Worm (Caenorhabditis elegans) whole organism, L4 larva: ENCODE measurements around the gene nmad-1.

Experiments
- R02D3.7 ChIP-seq: fragments of 150-350 bp; sonication (generic microtip); optimal IDR thresholded peaks from 3 replicates; lab custom pipeline; 2014; ENCODE audit warnings: missing biosample characterization, missing genetic modification characterization
- T20F7.1 ChIP-seq: fragments of 200-800 bp; sonication (Bioruptor generic); optimal IDR thresholded peaks from 2 replicates; lab custom pipeline; 2018; ENCODE audit warnings: mild to moderate bottlenecking, missing genetic modification characterization, missing compliant biosample characterization
- Y5F2A.4 ChIP-seq: fragments of 200-800 bp; sonication (Bioruptor generic); optimal IDR thresholded peaks from 2 replicates; lab custom pipeline; 2018; ENCODE audit warnings: mild to moderate bottlenecking, missing genetic modification characterization, missing compliant biosample characterization
- Y75B8A.6 ChIP-seq: fragments of 200-800 bp; sonication (Bioruptor generic); IDR thresholded peaks from 2 replicates; pipeline ENCODE4 v1.3.6; 2022; ENCODE audit warnings: missing genetic modification reagents, missing genetic modification characterization, missing compliant biosample characterization
- ZK546.5 ChIP-seq, 2 experiments: sonication (generic microtip); optimal IDR thresholded peaks; 2 replicates each; lab custom pipeline; 2017; ENCODE audit warnings: missing biosample characterization in 2 of 2, missing genetic modification characterization in 2 of 2
- aly-2 ChIP-seq: sonication (generic microtip); optimal IDR thresholded peaks from 2 replicates; lab custom pipeline; 2018; ENCODE audit warnings: missing biosample characterization, missing genetic modification characterization
- ama-1 ChIP-seq: fragments of 150-350 bp; optimal IDR thresholded peaks from 2 replicates; lab custom pipeline; 2014; ENCODE audit warnings: inconsistent platforms, mixed read lengths
- attf-4 ChIP-seq: sonication (generic microtip); optimal IDR thresholded peaks from 3 replicates; lab custom pipeline; 2017; ENCODE audit warnings: missing biosample characterization, missing genetic modification characterization
- ceh-20 ChIP-seq: fragments of 200-800 bp; sonication (Bioruptor generic); IDR thresholded peaks from 2 replicates; pipeline ENCODE4 v1.3.6; 2022; ENCODE audit warnings: missing genetic modification reagents, missing genetic modification characterization, missing compliant biosample characterization
- ceh-28 ChIP-seq: fragments of 150-350 bp; optimal IDR thresholded peaks from 2 replicates; lab custom pipeline; 2014; ENCODE audit warnings: missing biosample characterization, missing genetic modification reagents, missing genetic modification characterization
- ceh-82 ChIP-seq: sonication (generic microtip); optimal IDR thresholded peaks from 2 replicates; lab custom pipeline; 2017; ENCODE audit warnings: missing biosample characterization, missing genetic modification characterization
- ces-1 ChIP-seq: fragments of 150-350 bp; sonication (generic microtip); optimal IDR thresholded peaks from 4 replicates; lab custom pipeline; 2014; ENCODE audit warnings: missing biosample characterization, missing genetic modification reagents, missing genetic modification characterization
- cey-2 ChIP-seq: sonication (generic microtip); optimal IDR thresholded peaks from 3 replicates; lab custom pipeline; 2017; ENCODE audit warnings: missing genetic modification characterization, mild to moderate bottlenecking, missing compliant biosample characterization, antibody characterized with exemption, borderline replicate concordance; ENCODE audit not compliant: insufficient read depth
- dmd-6 ChIP-seq: fragments of 200-800 bp; sonication (Bioruptor generic); IDR thresholded peaks from 2 replicates; pipeline ENCODE4 v1.3.6; 2022; ENCODE audit warnings: missing genetic modification reagents, missing genetic modification characterization, missing compliant biosample characterization
- dmd-8 ChIP-seq: fragments of 200-800 bp; sonication (Bioruptor generic); IDR thresholded peaks from 2 replicates; pipeline ENCODE4 v1.3.6; 2022; ENCODE audit warnings: missing genetic modification characterization, missing compliant biosample characterization
- dpl-1 ChIP-seq: fragments of 150-350 bp; optimal IDR thresholded peaks from 2 replicates; lab custom pipeline; 2014; ENCODE audit warnings: missing biosample characterization, missing genetic modification reagents, missing genetic modification characterization
- dve-1 ChIP-seq: sonication (generic microtip); optimal IDR thresholded peaks from 2 replicates; lab custom pipeline; 2017; ENCODE audit warnings: antibody characterized with exemption, mild to moderate bottlenecking, missing genetic modification characterization, missing compliant biosample characterization; ENCODE audit not compliant: insufficient read depth
- gei-8 ChIP-seq: fragments of 200-800 bp; sonication (Bioruptor generic); optimal IDR thresholded peaks from 2 replicates; lab custom pipeline; 2018; ENCODE audit warnings: mild to moderate bottlenecking, missing genetic modification characterization, missing compliant biosample characterization
- hlh-11 ChIP-seq: fragments of 200-800 bp; sonication (Bioruptor generic); optimal IDR thresholded peaks from 2 replicates; lab custom pipeline; 2018; ENCODE audit warnings: mild to moderate bottlenecking, missing genetic modification characterization, missing compliant biosample characterization
- hlh-30 ChIP-seq: sonication (generic microtip); optimal IDR thresholded peaks from 2 replicates; lab custom pipeline; 2017; ENCODE audit warnings: antibody characterized with exemption, mild to moderate bottlenecking, missing genetic modification characterization, missing compliant biosample characterization; ENCODE audit not compliant: insufficient read depth
- lim-7 ChIP-seq: fragments of 200-800 bp; sonication (Bioruptor generic); IDR thresholded peaks from 2 replicates; pipeline ENCODE4 v1.3.6; 2022; ENCODE audit warnings: missing genetic modification characterization, missing compliant biosample characterization
- lin-1 ChIP-seq: fragments of 200-800 bp; sonication (Bioruptor generic); IDR thresholded peaks from 2 replicates; pipeline ENCODE4 v1.3.6; 2022; ENCODE audit warnings: missing genetic modification reagents, missing genetic modification characterization, missing compliant biosample characterization
- lin-38 ChIP-seq: fragments of 200-800 bp; sonication (Bioruptor generic); IDR thresholded peaks from 2 replicates; pipeline ENCODE4 v1.3.6; 2022; ENCODE audit warnings: missing genetic modification reagents, missing genetic modification characterization, missing compliant biosample characterization
- lsy-2 ChIP-seq, 2 experiments: fragments of 150-350 bp in 1 of 2; sonication (generic microtip) in 1 of 2; optimal IDR thresholded peaks; 2 replicates each; lab custom pipeline; 2014 to 2017; ENCODE audit warnings: missing biosample characterization in 2 of 2, missing genetic modification characterization in 2 of 2
- mdt-29 ChIP-seq: fragments of 200-800 bp; sonication (Bioruptor generic); IDR thresholded peaks from 2 replicates; pipeline ENCODE4 v1.3.6; 2022; ENCODE audit warnings: missing genetic modification reagents, missing genetic modification characterization, missing compliant biosample characterization
- mep-1 ChIP-seq: fragments of 150-350 bp; sonication (generic microtip); optimal IDR thresholded peaks from 3 replicates; lab custom pipeline; 2014; ENCODE audit warnings: missing biosample characterization, missing genetic modification characterization
- mes-2 ChIP-seq: sonication (generic microtip); optimal IDR thresholded peaks from 2 replicates; lab custom pipeline; 2016; ENCODE audit warnings: missing genotype, mild to moderate bottlenecking, missing genetic modification characterization, missing compliant biosample characterization; ENCODE audit not compliant: poor library complexity, severe bottlenecking
- mxl-2 ChIP-seq: fragments of 200-800 bp; sonication (Bioruptor generic); conservative IDR thresholded peaks from 2 replicates; pipeline ENCODE4 v1.3.6; 2022; ENCODE audit warnings: missing genetic modification reagents, missing genetic modification characterization, missing compliant biosample characterization
- nhr-102 ChIP-seq: sonication (generic microtip); optimal IDR thresholded peaks from 2 replicates; lab custom pipeline; 2016; ENCODE audit warnings: mild to moderate bottlenecking, missing genetic modification characterization, moderate library complexity, missing compliant biosample characterization
- nhr-111 ChIP-seq: fragments of 200-800 bp; sonication (Bioruptor generic); optimal IDR thresholded peaks from 2 replicates; lab custom pipeline; 2018; ENCODE audit warnings: mild to moderate bottlenecking, missing genetic modification characterization, missing compliant biosample characterization
- nhr-237 ChIP-seq: sonication (generic microtip); optimal IDR thresholded peaks from 2 replicates; lab custom pipeline; 2017; ENCODE audit warnings: missing biosample characterization, missing genetic modification characterization
- nhr-41 ChIP-seq: fragments of 200-800 bp; sonication (Bioruptor generic); IDR thresholded peaks from 2 replicates; pipeline ENCODE4 v1.3.6; 2022; ENCODE audit warnings: missing genetic modification reagents, missing genetic modification characterization, missing compliant biosample characterization
- nhr-42 ChIP-seq: fragments of 200-800 bp; sonication (Bioruptor generic); IDR thresholded peaks from 2 replicates; pipeline ENCODE4 v1.3.6; 2022; ENCODE audit warnings: missing genetic modification characterization, missing compliant biosample characterization
- nhr-48 ChIP-seq: sonication (generic microtip); optimal IDR thresholded peaks from 2 replicates; lab custom pipeline; 2016; ENCODE audit warnings: mild to moderate bottlenecking, missing genetic modification characterization, missing compliant biosample characterization
- nhr-77 ChIP-seq: fragments of 150-350 bp; optimal IDR thresholded peaks from 2 replicates; lab custom pipeline; 2014; ENCODE audit warnings: missing biosample characterization, missing genetic modification characterization
- pha-4 ChIP-seq, 2 experiments: fragments of 150-350 bp in 1 of 2; fragments of 200-800 bp in 1 of 2; sonication (Bioruptor generic) in 1 of 2; IDR thresholded peaks in 1 of 2; optimal IDR thresholded peaks in 1 of 2; 2 replicates each; pipeline versions ENCODE4 v1.3.6 to Lab custom; 2014 to 2022; ENCODE audit warnings: missing genetic modification characterization in 2 of 2, missing genetic modification reagents in 2 of 2, missing biosample characterization in 1 of 2, missing compliant biosample characterization in 1 of 2
- php-3 ChIP-seq: fragments of 200-800 bp; sonication (Bioruptor generic); IDR thresholded peaks from 2 replicates; pipeline ENCODE4 v1.3.6; 2022; ENCODE audit warnings: missing genetic modification reagents, missing genetic modification characterization, missing compliant biosample characterization
- rbr-2 ChIP-seq: sonication (generic microtip); optimal IDR thresholded peaks from 2 replicates; lab custom pipeline; 2016; ENCODE audit warnings: missing genotype, missing genetic modification characterization, missing compliant biosample characterization
- saeg-2 ChIP-seq: fragments of 200-800 bp; sonication (Bioruptor generic); IDR thresholded peaks from 2 replicates; pipeline ENCODE4 v1.3.6; 2022; ENCODE audit warnings: missing genetic modification reagents, missing genetic modification characterization, missing compliant biosample characterization
- sdz-12 ChIP-seq: fragments of 200-800 bp; sonication (Bioruptor generic); optimal IDR thresholded peaks from 2 replicates; lab custom pipeline; 2018; ENCODE audit warnings: mild to moderate bottlenecking, missing genetic modification characterization, missing compliant biosample characterization
- set-16 ChIP-seq: fragments of 200-800 bp; sonication (Bioruptor generic); IDR thresholded peaks from 2 replicates; pipeline ENCODE4 v1.3.6; 2022; ENCODE audit warnings: missing genetic modification reagents, missing genetic modification characterization, missing compliant biosample characterization
- spr-1 ChIP-seq: sonication (generic microtip); optimal IDR thresholded peaks from 2 replicates; lab custom pipeline; 2016; ENCODE audit warnings: mild to moderate bottlenecking, missing genetic modification characterization, missing compliant biosample characterization
- tag-97 ChIP-seq: fragments of 200-800 bp; sonication (Bioruptor generic); IDR thresholded peaks from 2 replicates; pipeline ENCODE4 v1.3.6; 2022; ENCODE audit warnings: missing genetic modification characterization, missing compliant biosample characterization
- tra-1 ChIP-seq: fragments of 200-800 bp; sonication (Bioruptor generic); IDR thresholded peaks from 2 replicates; pipeline ENCODE4 v1.3.6; 2022; ENCODE audit warnings: missing genetic modification reagents, missing genetic modification characterization, missing compliant biosample characterization
- unc-130 ChIP-seq: sonication (generic microtip); optimal IDR thresholded peaks from 2 replicates; lab custom pipeline; 2016; ENCODE audit warnings: missing genetic modification reagents, missing genetic modification characterization, missing compliant biosample characterization
- vab-7 ChIP-seq: fragments of 200-800 bp; sonication (Bioruptor generic); IDR thresholded peaks from 2 replicates; pipeline ENCODE4 v1.3.6; 2022; ENCODE audit warnings: missing genetic modification reagents, missing genetic modification characterization, missing compliant biosample characterization
- zfp-3 ChIP-seq: fragments of 200-800 bp; sonication (Bioruptor generic); conservative IDR thresholded peaks from 2 replicates; pipeline ENCODE4 v1.3.6; 2022; ENCODE audit warnings: missing genetic modification reagents, missing genetic modification characterization, missing compliant biosample characterization
- zip-11 ChIP-seq: fragments of 200-800 bp; sonication (Bioruptor generic); IDR thresholded peaks from 2 replicates; pipeline ENCODE4 v1.3.6; 2022; ENCODE audit warnings: missing genetic modification characterization, missing compliant biosample characterization
- zip-2 ChIP-seq: fragments of 150-350 bp; optimal IDR thresholded peaks from 2 replicates; lab custom pipeline; 2014; ENCODE audit warnings: missing biosample characterization, missing genetic modification characterization

nmad-1 gene

ce11 chrIII:5557246-5557819 is 2.6 kb upstream of the nmad-1 start, which contains the start of gene rpc-2 (continued):
- TF ChIP-seq mes-2 (no peak), spr-1 (peak; percentile 24), nhr-41 (GFP tag; lab: Robert Waterston, UW) (no peak), vab-7 (no peak), mxl-2 (GFP tag; lab: Robert Waterston, UW) (no peak), saeg-2 (GFP tag; lab: Robert Waterston, UW) (no peak), dmd-6 (GFP tag; lab: Robert Waterston, UW) (no peak), dmd-8 (GFP tag; lab: Robert Waterston, UW) (0 out of 2 replicates have a peak, but pooled peaks have one; percentile 51), Y75B8A.6 (GFP tag; lab: Robert Waterston, UW) (peak; percentile 16; the same call in 1 of the 2 replicates), ceh-28 (tag; lab: Kevin White, UChicago) (no peak), T20F7.1 (GFP tag; lab: Kevin White, UChicago) (no peak), zip-2 (tag; lab: Kevin White, UChicago) (no peak), zip-11 (GFP tag; lab: Robert Waterston, UW) (no peak), mdt-29 (peak; percentile 49; the same call in 1 of the 2 replicates), ceh-82 (no peak), R02D3.7 (tag; lab: Kevin White, UChicago) (no peak), aly-2 (tag; lab: Kevin White, UChicago) (no peak), zfp-3 (no peak; the same call in 1 of the 2 replicates), lin-1 (no peak), nhr-237 (tag; lab: Kevin White, UChicago) (no peak), ZK546.5 (tag; optimal IDR thresholded peaks at IDR 0.05; lab: Kevin White, UChicago) (no peak), nhr-48 (no peak), cey-2 (no peak), gei-8 (GFP tag; lab: Kevin White, UChicago) (no peak), ama-1 (lab: Kevin White, UChicago) (peak; percentile 33), lim-7 (peak; percentile 18; the same call in 1 of the 2 replicates), attf-4 (no peak)

ce11 chrIII:5553098-5553497 is 1.6 kb downstream of the nmad-1 start:
- peak; percentile 72 for TF ChIP-seq tra-1 (GFP tag; lab: Robert Waterston, UW)
- TF ChIP-seq sdz-12 (GFP tag; lab: Kevin White, UChicago): no peak
- peak; percentile 64 for TF ChIP-seq nhr-102 (tag; lab: Kevin White, UChicago)
- TF ChIP-seq ceh-20 (GFP tag; lab: Robert Waterston, UW): peak; percentile 31; the same call in 1 of the 2 replicates
- no peak for TF ChIP-seq set-16 (GFP tag; lab: Robert Waterston, UW)
- peak; percentile 77 for TF ChIP-seq hlh-11 (tag; lab: Kevin White, UChicago)
- no peak for TF ChIP-seq tag-97
- TF ChIP-seq hlh-30 (tag; lab: Kevin White, UChicago): peak; percentile 44
- no peak for TF ChIP-seq unc-130 (GFP tag; lab: Kevin White, UChicago)
- TF ChIP-seq nhr-77 (tag; lab: Kevin White, UChicago): peak; percentile 55
- peak; percentile 89 for TF ChIP-seq dmd-6 (GFP tag; lab: Robert Waterston, UW)
- no peak for TF ChIP-seq Y5F2A.4 (GFP tag; lab: Kevin White, UChicago)
- TF ChIP-seq dpl-1: no peak
- no peak for TF ChIP-seq ces-1 (GFP tag; lab: Kevin White, UChicago)
- peak; percentile 28; the same call in 1 of the 2 replicates for TF ChIP-seq lin-38 (GFP tag; lab: Robert Waterston, UW)
- peak; percentile 71; the same call in 1 of the 2 replicates for TF ChIP-seq lin-1
- TF ChIP-seq php-3 (GFP tag; lab: Robert Waterston, UW): peak; percentile 84
- no peak for TF ChIP-seq nhr-111
- 0 out of 2 replicates have a peak, but pooled peaks have one; percentile 23 for TF ChIP-seq pha-4 (GFP tag; IDR thresholded peaks at IDR 0.05; lab: Robert Waterston, UW)
- no peak for TF ChIP-seq pha-4 (tag; optimal IDR thresholded peaks at IDR 0.05; lab: Kevin White, UChicago)
- peak; percentile 93 for TF ChIP-seq dve-1 (tag; lab: Kevin White, UChicago)
- peak; percentile 80; the same call in 1 of the 2 replicates for TF ChIP-seq mdt-29
- 0 out of 2 replicates have a peak, but pooled peaks have one; percentile 42 for TF ChIP-seq Y75B8A.6 (GFP tag; lab: Robert Waterston, UW)
- TF ChIP-seq nhr-48: peak; percentile 27
- TF ChIP-seq rbr-2: no peak
- TF ChIP-seq nhr-42 (GFP tag; lab: Robert Waterston, UW): 0 out of 2 replicates have a peak, but pooled peaks have one; percentile 13
- peak; percentile 40 for TF ChIP-seq mep-1
- peak in 1 of 2 experiments; percentile 29 for TF ChIP-seq lsy-2 (tag; optimal IDR thresholded peaks at IDR 0.05; lab: Kevin White, UChicago)
